Fruit fly (Drosophila melanogaster): ENCODE results near the gene CG14234.

CG14234 gene

dm6 chrX:19773734-19774702 is 38.6 kb downstream of the CG14234 start:
- TF ChIP-seq pan (optimal IDR thresholded peaks at IDR 0.05) (no peak), EcR (GFP tag; optimal IDR thresholded peaks at IDR 0.05) (no peak), usp (GFP tag; optimal IDR thresholded peaks at IDR 0.05) (no peak), Dll (optimal IDR thresholded peaks at IDR 0.05) (no peak), CG8478 (optimal IDR thresholded peaks at IDR 0.05) (no peak), psq (optimal IDR thresholded peaks at IDR 0.05) (no peak)

- TF ChIP-seq EcR (GFP tag; optimal IDR thresholded peaks at IDR 0.05) (no peak), Dll (optimal IDR thresholded peaks at IDR 0.05) (no peak)
These were observed 39.8 kb downstream of the CG14234 start for dm6 chrX:19775055-19775645.

- no peak for TF ChIP-seq CG8478 (optimal IDR thresholded peaks at IDR 0.05)
- no peak for TF ChIP-seq Dll (optimal IDR thresholded peaks at IDR 0.05)
These were observed 46.5 kb downstream of the CG14234 start for dm6 chrX:19781861-19782260.

- TF ChIP-seq psq (optimal IDR thresholded peaks at IDR 0.05) (no peak), EcR (GFP tag; optimal IDR thresholded peaks at IDR 0.05) (no peak), CG8478 (optimal IDR thresholded peaks at IDR 0.05) (no peak), usp (GFP tag; optimal IDR thresholded peaks at IDR 0.05) (no peak), pan (optimal IDR thresholded peaks at IDR 0.05) (no peak), Dll (optimal IDR thresholded peaks at IDR 0.05) (no peak)
These were observed 47.5 kb downstream of the CG14234 start for dm6 chrX:19782736-19783325.

dm6 chrX:19783457-19783856 is 48.1 kb downstream of the CG14234 start, which contains the start of gene zld:
Gene zld, minus strand, starts transcription at chrX:19783548.
- TF ChIP-seq CG8478 (optimal IDR thresholded peaks at IDR 0.05) (no peak), psq (optimal IDR thresholded peaks at IDR 0.05) (no peak)

- TF ChIP-seq pan (optimal IDR thresholded peaks at IDR 0.05) (no peak), EcR (GFP tag; optimal IDR thresholded peaks at IDR 0.05) (no peak), CG8478 (optimal IDR thresholded peaks at IDR 0.05) (no peak)
These were observed 49.5 kb downstream of the CG14234 start for dm6 chrX:19784875-19785274.

dm6 chrX:19785403-19785802 is 50.0 kb downstream of the CG14234 start:
- TF ChIP-seq EcR (GFP tag; optimal IDR thresholded peaks at IDR 0.05), result no peak
- no peak for TF ChIP-seq Dll (optimal IDR thresholded peaks at IDR 0.05)
- TF ChIP-seq pan (optimal IDR thresholded peaks at IDR 0.05), result no peak
- TF ChIP-seq CG8478 (optimal IDR thresholded peaks at IDR 0.05), result no peak
- TF ChIP-seq psq (optimal IDR thresholded peaks at IDR 0.05), result no peak
- no peak for TF ChIP-seq usp (GFP tag; optimal IDR thresholded peaks at IDR 0.05)

- TF ChIP-seq psq (optimal IDR thresholded peaks at IDR 0.05), result no peak
- TF ChIP-seq pan (optimal IDR thresholded peaks at IDR 0.05), result no peak
- no peak for TF ChIP-seq Dll (optimal IDR thresholded peaks at IDR 0.05)
- TF ChIP-seq CG8478 (optimal IDR thresholded peaks at IDR 0.05), result no peak
- TF ChIP-seq EcR (GFP tag; optimal IDR thresholded peaks at IDR 0.05), result no peak
- TF ChIP-seq usp (GFP tag; optimal IDR thresholded peaks at IDR 0.05), result no peak
These were observed 51.5 kb downstream of the CG14234 start for dm6 chrX:19786823-19787222.

- TF ChIP-seq EcR (GFP tag; optimal IDR thresholded peaks at IDR 0.05), result no peak
- TF ChIP-seq Dll (optimal IDR thresholded peaks at IDR 0.05), result no peak
- no peak for TF ChIP-seq CG8478 (optimal IDR thresholded peaks at IDR 0.05)
- no peak for TF ChIP-seq pan (optimal IDR thresholded peaks at IDR 0.05)
These were observed 52.7 kb downstream of the CG14234 start for dm6 chrX:19787921-19788620.

dm6 chrX:19788621-19788944 is 53.2 kb downstream of the CG14234 start:
- no peak for TF ChIP-seq CG8478 (optimal IDR thresholded peaks at IDR 0.05)
- TF ChIP-seq pan (optimal IDR thresholded peaks at IDR 0.05), result no peak
- TF ChIP-seq EcR (GFP tag; optimal IDR thresholded peaks at IDR 0.05), result no peak
- TF ChIP-seq psq (optimal IDR thresholded peaks at IDR 0.05), result no peak
- TF ChIP-seq Dll (optimal IDR thresholded peaks at IDR 0.05), result no peak
- TF ChIP-seq usp (GFP tag; optimal IDR thresholded peaks at IDR 0.05), result no peak
